Fruit fly (Drosophila melanogaster) whole organism, embryonic: ENCODE data around the gene CG11368.

Experiments used
- CG17361 ChIP-seq: fragments of 200-800 bp; sonication (Bioruptor generic); IDR thresholded peaks from 3 replicates; pipeline ENCODE4 v1.3.6; 2022; ENCODE audit warnings: missing biosample characterization, missing genetic modification characterization
- CG2116 ChIP-seq: fragments of 200-800 bp; sonication (Bioruptor generic); optimal IDR thresholded peaks from 3 replicates; lab custom pipeline; 2018; ENCODE audit warnings: missing biosample characterization, mild to moderate bottlenecking, missing genetic modification characterization
- CG8478 ChIP-seq: fragments of >200 bp; optimal IDR thresholded peaks from 2 replicates; lab custom pipeline; 2018
- CG9215 ChIP-seq: fragments of 200-800 bp; sonication (Bioruptor generic); IDR thresholded peaks from 2 replicates; pipeline ENCODE4 v1.3.6; 2022; ENCODE audit warnings: missing biosample characterization, missing genetic modification characterization
- MESR4 ChIP-seq: fragments of 200-800 bp; sonication (Bioruptor generic); optimal IDR thresholded peaks from 2 replicates; lab custom pipeline; 2018; ENCODE audit warnings: missing biosample characterization, mild to moderate bottlenecking, missing genetic modification characterization, moderate library complexity
- bigmax ChIP-seq: fragments of 200-800 bp; sonication (Bioruptor generic); optimal IDR thresholded peaks from 2 replicates; lab custom pipeline; 2018; ENCODE audit warnings: missing biosample characterization, mild to moderate bottlenecking, missing genetic modification characterization
- cg ChIP-seq: fragments of 200-800 bp; sonication (Bioruptor generic); optimal IDR thresholded peaks from 3 replicates; lab custom pipeline; 2019; ENCODE audit warnings: missing biosample characterization, mild to moderate bottlenecking, missing genetic modification characterization, moderate library complexity
- gcm2 ChIP-seq: fragments of 200-800 bp; sonication (Bioruptor generic); optimal IDR thresholded peaks from 2 replicates; lab custom pipeline; 2016; ENCODE audit warnings: missing biosample characterization, missing genetic modification characterization
- lov ChIP-seq, 2 experiments: fragments of 200-800 bp in 1 of 2; fragments of >200 bp in 1 of 2; sonication (Bioruptor generic) in 1 of 2; IDR thresholded peaks in 1 of 2; optimal IDR thresholded peaks in 1 of 2; 2 replicates in 1 of 2; 3 replicates in 1 of 2; pipeline versions ENCODE4 v1.3.6 to Lab custom; 2017 to 2022; ENCODE audit warnings: missing biosample characterization in 1 of 2, missing genetic modification characterization in 1 of 2
- mld ChIP-seq: fragments of 200-800 bp; sonication (Bioruptor generic); IDR thresholded peaks from 3 replicates; pipeline ENCODE4 v1.3.6; 2022; ENCODE audit warnings: missing biosample characterization, missing genetic modification characterization; ENCODE audit not compliant: partially characterized antibody
- psq ChIP-seq: fragments of 200-800 bp; sonication (Bioruptor generic); optimal IDR thresholded peaks from 2 replicates; lab custom pipeline; 2017; ENCODE audit warnings: missing biosample characterization, missing genetic modification characterization
- ro ChIP-seq: fragments of 200-800 bp; sonication (Bioruptor generic); IDR thresholded peaks from 2 replicates; pipeline ENCODE4 v1.3.6; 2022; ENCODE audit warnings: missing biosample characterization, missing genetic modification characterization
- seq ChIP-seq: fragments of 200-800 bp; sonication (Bioruptor generic); IDR thresholded peaks from 2 replicates; pipeline ENCODE4 v1.3.6; 2022; ENCODE audit warnings: missing biosample characterization, missing genetic modification characterization
- shn ChIP-seq: fragments of 200-800 bp; sonication (Bioruptor generic); optimal IDR thresholded peaks from 3 replicates; lab custom pipeline; 2016; ENCODE audit warnings: missing biosample characterization, missing genetic modification characterization

DNA sequence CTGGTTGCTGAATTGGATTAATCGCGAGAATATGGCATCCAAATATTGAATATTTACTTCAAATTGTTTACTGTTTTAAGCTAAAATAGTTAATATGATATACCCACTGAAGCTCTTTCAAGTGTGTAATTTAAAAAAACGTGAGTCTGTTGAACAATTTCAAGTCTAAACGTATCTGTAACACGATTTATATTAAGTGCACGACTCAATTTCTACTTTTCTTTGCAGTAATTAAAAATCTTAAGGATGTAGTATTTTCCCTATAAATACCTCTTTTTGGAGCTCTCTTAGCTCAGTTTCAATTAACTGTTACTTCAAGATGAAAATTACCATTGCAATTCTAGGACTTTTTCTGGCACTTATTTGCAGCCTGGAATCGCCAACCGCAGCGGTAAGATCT, 39.6 kb upstream of the CG11368 start, which contains the start of gene CG42704:
- TF ChIP-seq lov (optimal IDR thresholded peaks at IDR 0.05; lab: Kevin White, UChicago) (no peak), lov (GFP tag; IDR thresholded peaks at IDR 0.05; lab: Robert Waterston, UW) (no peak), mld (no peak), CG8478 (lab: Kevin White, UChicago) (no peak), CG2116 (GFP tag; lab: Kevin White, UChicago) (no peak), gcm2 (GFP tag; lab: Kevin White, UChicago) (no peak), seq (GFP tag; lab: Robert Waterston, UW) (no peak), MESR4 (GFP tag; lab: Kevin White, UChicago) (no peak), cg (no peak), bigmax (GFP tag; lab: Kevin White, UChicago) (no peak), shn (GFP tag; lab: Kevin White, UChicago) (no peak), ro (GFP tag; lab: Robert Waterston, UW) (no peak), CG9215 (GFP tag; lab: Robert Waterston, UW) (no peak), psq (no peak), CG17361 (no peak)
